Worm (Caenorhabditis elegans) whole organism, late embryonic: ENCODE data around the gene K07C5.3.

Experiments
- C08G9.2 ChIP-seq: sonication (generic microtip); optimal IDR thresholded peaks from 2 replicates; lab custom pipeline; 2016; ENCODE audit warnings: mild to moderate bottlenecking, missing genetic modification characterization, moderate library complexity, missing compliant biosample characterization
- F13H6.1 ChIP-seq: sonication (generic microtip); optimal IDR thresholded peaks from 2 replicates; lab custom pipeline; 2016; ENCODE audit warnings: missing genetic modification characterization, missing compliant biosample characterization
- T23F11.4 ChIP-seq: fragments of 200-800 bp; sonication (Bioruptor generic); optimal IDR thresholded peaks from 2 replicates; lab custom pipeline; 2018; ENCODE audit warnings: mild to moderate bottlenecking, missing genetic modification characterization, missing compliant biosample characterization
- Y22D7AL.16 ChIP-seq: sonication (generic microtip); optimal IDR thresholded peaks from 2 replicates; lab custom pipeline; 2016; ENCODE audit warnings: missing genetic modification characterization, missing compliant biosample characterization
- ahr-1 ChIP-seq: sonication (generic microtip); optimal IDR thresholded peaks from 2 replicates; lab custom pipeline; 2016; ENCODE audit warnings: missing genetic modification characterization, missing compliant biosample characterization
- ama-1 ChIP-seq: fragments of 150-350 bp; optimal IDR thresholded peaks from 2 replicates; lab custom pipeline; 2014
- ceh-14 ChIP-seq: sonication (generic microtip); optimal IDR thresholded peaks from 2 replicates; lab custom pipeline; 2016; ENCODE audit warnings: missing genotype, missing genetic modification characterization, missing compliant biosample characterization
- ceh-18 ChIP-seq: sonication (generic microtip); optimal IDR thresholded peaks from 2 replicates; lab custom pipeline; 2016; ENCODE audit warnings: missing genetic modification characterization, missing compliant biosample characterization
- ceh-19 ChIP-seq: fragments of 200-800 bp; sonication (Bioruptor generic); optimal IDR thresholded peaks from 2 replicates; lab custom pipeline; 2018; ENCODE audit warnings: mild to moderate bottlenecking, missing genetic modification characterization, missing compliant biosample characterization
- ceh-2 ChIP-seq: sonication (generic microtip); optimal IDR thresholded peaks from 2 replicates; lab custom pipeline; 2016; ENCODE audit warnings: missing genotype, missing genetic modification characterization, missing compliant biosample characterization
- ceh-24 ChIP-seq: sonication (generic microtip); optimal IDR thresholded peaks from 2 replicates; lab custom pipeline; 2016; ENCODE audit warnings: mild to moderate bottlenecking, missing genetic modification characterization, missing compliant biosample characterization
- ceh-30 ChIP-seq: fragments of 150-350 bp; optimal IDR thresholded peaks from 2 replicates; lab custom pipeline; 2014; ENCODE audit warnings: missing biosample characterization, missing genetic modification characterization
- ceh-45 ChIP-seq: fragments of 200-800 bp; sonication (Bioruptor generic); IDR thresholded peaks from 2 replicates; pipeline ENCODE4 v1.3.6; 2022; ENCODE audit warnings: missing genetic modification reagents, missing genetic modification characterization, missing compliant biosample characterization
- ceh-6 ChIP-seq: fragments of 200-800 bp; sonication (Bioruptor generic); optimal IDR thresholded peaks from 2 replicates; lab custom pipeline; 2018; ENCODE audit warnings: mild to moderate bottlenecking, missing genetic modification characterization, missing compliant biosample characterization
- ceh-9 ChIP-seq: sonication (generic microtip); optimal IDR thresholded peaks from 2 replicates; lab custom pipeline; 2016; ENCODE audit warnings: mild to moderate bottlenecking, missing genetic modification characterization, inconsistent platforms, missing compliant biosample characterization
- dmd-4 ChIP-seq: sonication (generic microtip); optimal IDR thresholded peaks from 2 replicates; lab custom pipeline; 2016; ENCODE audit warnings: borderline replicate concordance, missing genetic modification characterization, missing compliant biosample characterization
- gmeb-2 ChIP-seq: sonication (generic microtip); optimal IDR thresholded peaks from 2 replicates; lab custom pipeline; 2016; ENCODE audit warnings: missing genetic modification characterization, inconsistent platforms, missing compliant biosample characterization
- hlh-30 ChIP-seq: sonication (generic microtip); optimal IDR thresholded peaks from 2 replicates; lab custom pipeline; 2017; ENCODE audit warnings: antibody characterized with exemption, missing genetic modification characterization, missing compliant biosample characterization; ENCODE audit not compliant: insufficient read depth
- lim-6 ChIP-seq: sonication (generic microtip); optimal IDR thresholded peaks from 2 replicates; lab custom pipeline; 2016; ENCODE audit warnings: missing genetic modification characterization, missing compliant biosample characterization
- madf-2 ChIP-seq: sonication (generic microtip); optimal IDR thresholded peaks from 2 replicates; lab custom pipeline; 2017; ENCODE audit warnings: missing genetic modification characterization, missing compliant biosample characterization
- mec-3 ChIP-seq: sonication (generic microtip); optimal IDR thresholded peaks from 2 replicates; lab custom pipeline; 2016; ENCODE audit warnings: borderline replicate concordance, missing genetic modification characterization, missing compliant biosample characterization
- nfya-1 ChIP-seq: sonication (generic microtip); optimal IDR thresholded peaks from 2 replicates; lab custom pipeline; 2017; ENCODE audit warnings: missing genetic modification characterization, mild to moderate bottlenecking, missing compliant biosample characterization, antibody characterized with exemption, moderate library complexity
- nhr-11 ChIP-seq: fragments of 150-350 bp; optimal IDR thresholded peaks from 2 replicates; lab custom pipeline; 2014; ENCODE audit warnings: missing biosample characterization, missing genetic modification characterization
- nhr-232 ChIP-seq: sonication (generic microtip); optimal IDR thresholded peaks from 2 replicates; lab custom pipeline; 2016; ENCODE audit warnings: missing genetic modification characterization, missing compliant biosample characterization
- npax-4 ChIP-seq: sonication (generic microtip); optimal IDR thresholded peaks from 2 replicates; lab custom pipeline; 2016; ENCODE audit warnings: missing genetic modification characterization, missing compliant biosample characterization
- odd-2 ChIP-seq: sonication (generic microtip); optimal IDR thresholded peaks from 2 replicates; lab custom pipeline; 2017; ENCODE audit warnings: antibody characterized with exemption, mild to moderate bottlenecking, missing genetic modification characterization, missing compliant biosample characterization
- pax-1 ChIP-seq: fragments of 150-350 bp; optimal IDR thresholded peaks from 2 replicates; lab custom pipeline; 2014; ENCODE audit warnings: missing biosample characterization, missing genetic modification characterization
- pha-2 ChIP-seq: sonication (generic microtip); optimal IDR thresholded peaks from 2 replicates; lab custom pipeline; 2017; ENCODE audit warnings: mild to moderate bottlenecking, missing genetic modification characterization, missing compliant biosample characterization
- pros-1 ChIP-seq: fragments of 150-350 bp; optimal IDR thresholded peaks from 2 replicates; lab custom pipeline; 2014; ENCODE audit warnings: missing biosample characterization, missing genetic modification reagents, missing genetic modification characterization
- sox-2 ChIP-seq: fragments of 200-800 bp; sonication (Bioruptor generic); IDR thresholded peaks from 2 replicates; pipeline ENCODE4 v1.3.6; 2022; ENCODE audit warnings: missing genetic modification reagents, missing genetic modification characterization, missing compliant biosample characterization
- ttx-3 ChIP-seq: sonication (generic microtip); optimal IDR thresholded peaks from 2 replicates; lab custom pipeline; 2016; ENCODE audit warnings: missing genetic modification reagents, missing genetic modification characterization, missing compliant biosample characterization
- unc-55 ChIP-seq: sonication (generic microtip); optimal IDR thresholded peaks from 2 replicates; lab custom pipeline; 2017; ENCODE audit warnings: missing biosample characterization, missing genetic modification reagents, missing genetic modification characterization
- unc-86 ChIP-seq: sonication (generic microtip); optimal IDR thresholded peaks from 2 replicates; lab custom pipeline; 2016; ENCODE audit warnings: missing genetic modification characterization, missing compliant biosample characterization
- zip-5 ChIP-seq: sonication (generic microtip); optimal IDR thresholded peaks from 2 replicates; lab custom pipeline; 2016; ENCODE audit warnings: missing genetic modification characterization, missing compliant biosample characterization

The K07C5.3 gene

DNA sequence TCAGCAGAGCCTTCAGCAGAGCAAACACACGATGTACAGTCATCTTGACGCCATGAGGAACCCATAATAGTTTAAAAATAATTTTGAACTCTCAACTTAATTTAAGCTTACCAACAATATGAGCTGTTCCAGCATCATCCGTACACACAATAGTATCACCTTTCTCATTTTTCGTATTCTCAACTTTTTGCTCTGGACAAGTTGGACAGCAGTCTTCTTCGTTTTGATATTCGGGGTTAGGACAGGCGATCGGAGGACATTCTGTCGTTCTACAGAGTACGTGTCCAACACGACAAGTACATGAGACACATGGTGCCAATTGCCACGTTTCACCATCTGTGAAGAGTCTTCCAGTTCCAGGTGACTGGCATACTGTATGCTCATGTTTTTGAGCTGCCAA lies 19.3 kb upstream of the K07C5.3 start:
- no peak for TF ChIP-seq ceh-6 (GFP tag; lab: Kevin White, UChicago)
- no peak for TF ChIP-seq F13H6.1 (tag; lab: Kevin White, UChicago)
- TF ChIP-seq nhr-11 (tag; lab: Kevin White, UChicago): no peak
- no peak for TF ChIP-seq nhr-232 (tag; lab: Kevin White, UChicago)
- TF ChIP-seq ceh-18 (tag; lab: Kevin White, UChicago): no peak
- TF ChIP-seq unc-86: no peak
- TF ChIP-seq pros-1 (tag; lab: Kevin White, UChicago): no peak
- no peak for TF ChIP-seq ceh-24 (tag; lab: Kevin White, UChicago)
- no peak for TF ChIP-seq gmeb-2 (tag; lab: Kevin White, UChicago)
- TF ChIP-seq sox-2 (GFP tag; lab: Robert Waterston, UW): no peak
- TF ChIP-seq ceh-45: no peak
- TF ChIP-seq odd-2 (tag; lab: Kevin White, UChicago): no peak
- TF ChIP-seq dmd-4 (tag; lab: Kevin White, UChicago): no peak
- no peak for TF ChIP-seq C08G9.2 (tag; lab: Kevin White, UChicago)
- TF ChIP-seq nfya-1: no peak
- no peak for TF ChIP-seq zip-5 (tag; lab: Kevin White, UChicago)
- TF ChIP-seq lim-6 (tag; lab: Kevin White, UChicago): no peak
- no peak for TF ChIP-seq T23F11.4
- no peak for TF ChIP-seq unc-55 (GFP tag; lab: Kevin White, UChicago)

DNA sequence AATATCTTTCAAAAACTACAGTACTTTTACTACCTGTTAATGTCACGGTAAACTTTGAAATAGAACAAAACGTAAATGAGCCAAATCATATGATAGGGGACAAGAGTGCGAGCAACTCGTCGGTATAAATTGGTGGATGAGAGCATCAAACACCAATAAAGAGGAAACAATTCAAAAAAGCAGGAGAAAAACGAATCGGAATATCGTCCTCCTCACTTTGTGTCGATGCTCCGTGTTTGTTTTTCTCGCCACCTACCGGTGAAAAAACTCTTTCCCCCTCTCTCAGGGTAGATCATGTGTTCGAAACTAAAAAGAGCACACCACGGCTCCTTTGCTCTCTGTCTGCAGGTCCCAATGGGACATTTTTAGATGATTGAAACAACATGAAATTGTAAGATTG lies 14.8 kb upstream of the K07C5.3 start:
- no peak for TF ChIP-seq ahr-1 (tag; lab: Kevin White, UChicago)

DNA sequence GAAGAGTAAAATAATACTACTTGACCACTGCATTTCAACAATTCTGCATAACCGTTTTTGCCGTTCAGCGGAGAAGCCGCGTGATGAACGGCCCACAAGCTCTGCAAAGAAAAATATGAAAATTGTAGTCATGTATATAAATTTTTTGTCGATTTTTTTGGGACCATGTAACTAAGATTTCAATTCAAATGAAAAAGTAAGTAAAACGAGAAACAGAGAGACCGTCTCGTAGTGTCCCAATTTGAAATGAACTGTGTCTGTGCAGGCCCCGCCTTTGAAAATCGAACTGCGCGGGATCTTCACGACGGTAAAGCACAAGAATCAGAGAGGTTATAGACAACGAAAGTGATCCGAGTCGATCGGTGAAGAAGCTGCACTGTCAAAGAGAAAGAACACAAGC lies 10.8 kb upstream of the K07C5.3 start, which contains the start of gene crm-1:
TSS of gene crm-1 (minus strand) at position 101 of the 400 bp plus-strand sequence.
- TF ChIP-seq ceh-19 (GFP tag; lab: Kevin White, UChicago) (no peak), ceh-14 (tag; lab: Kevin White, UChicago) (no peak), ceh-9 (no peak), nhr-232 (tag; lab: Kevin White, UChicago) (no peak)

DNA sequence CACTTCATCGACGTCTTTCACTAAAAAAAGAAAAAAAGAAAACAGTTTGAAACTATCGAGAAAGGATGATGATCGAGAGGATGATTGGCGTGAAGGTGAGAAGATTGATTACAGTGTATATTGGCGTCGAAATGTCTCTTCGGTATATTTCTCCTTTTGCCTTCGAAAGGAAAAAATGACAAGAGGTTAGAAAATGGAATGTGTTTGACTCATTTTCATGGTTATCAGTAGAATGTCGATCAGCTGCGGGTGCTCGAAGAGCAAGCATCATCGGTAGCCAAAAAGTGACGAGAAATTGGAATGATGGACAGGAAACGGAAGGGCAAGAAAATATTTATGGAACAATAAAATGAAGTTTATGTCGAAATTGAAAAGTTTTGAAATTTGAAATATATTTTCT lies 9.0 kb upstream of the K07C5.3 start:
- TF ChIP-seq ceh-30 (tag; lab: Kevin White, UChicago): no peak
- TF ChIP-seq ttx-3 (tag; lab: Kevin White, UChicago): no peak
- no peak for TF ChIP-seq hlh-30 (tag; lab: Kevin White, UChicago)
- no peak for TF ChIP-seq unc-86
- TF ChIP-seq Y22D7AL.16 (tag; lab: Kevin White, UChicago): no peak
- TF ChIP-seq, all 69 proteins: peak for 0

DNA sequence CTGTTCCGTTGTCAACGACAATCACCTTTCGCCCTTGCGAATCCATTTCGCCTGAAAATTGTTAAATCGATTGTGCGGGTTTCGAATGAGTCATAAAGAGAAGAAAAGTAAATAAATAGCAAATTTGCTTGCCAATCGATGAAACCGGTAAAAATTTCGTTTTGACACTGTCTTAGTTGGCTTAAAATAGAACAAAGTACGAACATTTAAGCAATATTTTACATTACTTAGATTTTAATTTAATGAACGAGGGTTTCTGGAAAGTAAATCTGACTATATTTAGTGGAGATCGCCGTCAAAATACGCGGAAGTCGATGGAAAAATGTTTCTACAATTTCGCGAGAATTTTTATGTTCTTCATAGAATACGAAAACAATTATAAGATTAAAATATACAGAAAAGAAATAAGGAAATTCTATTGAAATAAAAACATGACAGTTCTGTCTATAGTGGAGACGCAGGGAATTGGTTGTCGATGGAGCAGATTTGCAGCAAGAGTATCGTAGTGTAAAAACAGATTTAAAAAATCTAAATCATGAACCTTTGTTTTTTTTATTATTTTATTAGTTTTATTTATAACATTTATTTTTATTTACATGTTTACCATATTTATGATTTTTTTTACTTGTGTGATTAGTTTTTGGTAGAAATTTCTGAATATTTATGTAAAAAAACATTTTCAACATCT lies 4.4 kb upstream of the K07C5.3 start, which contains the start of gene arx-2:
TSS of gene arx-2 (minus strand) at position 51 of the 688 bp plus-strand sequence.
- TF ChIP-seq madf-2 (tag; lab: Kevin White, UChicago) (no peak), sox-2 (GFP tag; lab: Robert Waterston, UW) (no peak), pax-1 (no peak), npax-4 (tag; lab: Kevin White, UChicago) (no peak), mec-3 (tag; lab: Kevin White, UChicago) (no peak), ama-1 (lab: Kevin White, UChicago) (no peak), pha-2 (no peak), ceh-2 (tag; lab: Kevin White, UChicago) (no peak)
